Worm (Caenorhabditis elegans): ENCODE measurements around the gene C49C3.4.

C49C3.4 gene

DNA sequence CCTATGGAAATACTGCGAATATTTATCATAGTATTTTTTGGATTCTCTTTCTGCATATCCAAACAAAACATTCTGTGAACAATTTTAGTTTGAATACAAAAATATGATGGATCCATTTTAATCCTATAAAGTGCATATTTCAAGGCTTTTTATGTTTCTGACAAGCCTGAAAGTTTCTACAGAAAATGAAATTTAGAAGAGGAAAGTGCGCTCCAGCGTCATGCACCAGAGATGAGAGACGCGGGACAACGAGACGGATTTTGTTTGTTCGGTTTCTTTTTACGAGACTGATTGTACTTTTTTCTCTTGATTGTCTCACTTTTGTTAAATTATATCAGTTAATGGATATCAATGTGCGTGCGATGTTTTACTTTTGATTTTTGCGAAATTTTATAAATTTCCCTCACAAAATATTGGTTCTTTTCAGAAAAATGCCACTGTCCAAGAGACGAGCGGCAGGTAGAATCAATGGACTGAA is 10.5 kb downstream of the C49C3.4 start, which contains the start of gene C49C3.6:
C49C3.6 (plus strand) TSS at position 428 of the 478 bp plus-strand sequence.
- TF ChIP-seq vab-15 (tag; optimal IDR thresholded peaks at IDR 0.05) (no peak), lin-15B (tag; optimal IDR thresholded peaks at IDR 0.05) (peak; percentile 7), hlh-17 (GFP tag; optimal IDR thresholded peaks at IDR 0.05; ENCODE audit: borderline replicate concordance) (no peak), nhr-12 (tag; optimal IDR thresholded peaks at IDR 0.05) (no peak), fos-1 (tag; optimal IDR thresholded peaks at IDR 0.05) (no peak), elt-2 (tag; optimal IDR thresholded peaks at IDR 0.05) (no peak), unc-62 (GFP tag; optimal IDR thresholded peaks at IDR 0.05) (no peak), ceh-82 (tag; optimal IDR thresholded peaks at IDR 0.05) (peak in 1 of 3 experiments; percentile 10), nhr-237 (tag; optimal IDR thresholded peaks at IDR 0.05) (no peak), nhr-28 (tag; optimal IDR thresholded peaks at IDR 0.05) (no peak), dpl-1 (GFP tag; optimal IDR thresholded peaks at IDR 0.05) (peak in 2 of 3 experiments; percentile 19 to 34), Y116A8C.19 (tag; optimal IDR thresholded peaks at IDR 0.05; ENCODE audit: borderline replicate concordance) (no peak), dsc-1 (tag; optimal IDR thresholded peaks at IDR 0.05) (no peak), lir-3 (tag; optimal IDR thresholded peaks at IDR 0.05; ENCODE audit: poor library complexity) (no peak), pag-3 (tag; optimal IDR thresholded peaks at IDR 0.05; ENCODE audit: borderline replicate concordance, insufficient read depth) (no peak), lin-14 (GFP tag; optimal IDR thresholded peaks at IDR 0.05) (peak; percentile 18), unc-98 (GFP tag; IDR thresholded peaks at IDR 0.05) (no peak), lsy-2 (tag; optimal IDR thresholded peaks at IDR 0.05) (peak; percentile 6 to 56), skn-1 (tag; optimal IDR thresholded peaks at IDR 0.05) (no peak), ztf-4 (tag; optimal IDR thresholded peaks at IDR 0.05) (no peak), C34B4.2 (tag; optimal IDR thresholded peaks at IDR 0.05) (no peak), alr-1 (tag; optimal IDR thresholded peaks at IDR 0.05; ENCODE audit: borderline replicate concordance) (no peak), lin-13 (GFP tag; optimal IDR thresholded peaks at IDR 0.05) (no peak), nhr-11 (tag; optimal IDR thresholded peaks at IDR 0.05) (no peak), irx-1 (tag; optimal IDR thresholded peaks at IDR 0.05) (no peak), aly-2 (tag; optimal IDR thresholded peaks at IDR 0.05) (no peak), mab-9 (GFP tag; IDR thresholded peaks at IDR 0.05) (no peak), swsn-7 (tag; optimal IDR thresholded peaks at IDR 0.05) (no peak), tlp-1 (tag; optimal IDR thresholded peaks at IDR 0.05) (no peak), zip-4 (GFP tag; optimal IDR thresholded peaks at IDR 0.05) (no peak), snu-23 (GFP tag; optimal IDR thresholded peaks at IDR 0.05) (peak; percentile 24), efl-1 (optimal IDR thresholded peaks at IDR 0.05) (peak; percentile 43 to 45), efl-1 (GFP tag; optimal IDR thresholded peaks at IDR 0.05 in 1 of 2) (peak; percentile 18 to 91), lin-39 (tag; optimal IDR thresholded peaks at IDR 0.05) (no peak), ceh-8 (GFP tag; optimal IDR thresholded peaks at IDR 0.05) (no peak), hpl-2 (GFP tag; optimal IDR thresholded peaks at IDR 0.05) (no peak), blmp-1 (tag; optimal IDR thresholded peaks at IDR 0.05) (peak; percentile 65), lin-35 (GFP tag; optimal IDR thresholded peaks at IDR 0.05) (peak in 1 of 2 experiments; percentile 27), mdl-1 (tag; optimal IDR thresholded peaks at IDR 0.05) (no peak), zag-1 (tag; optimal IDR thresholded peaks at IDR 0.05) (no peak), sptf-1 (tag; optimal IDR thresholded peaks at IDR 0.05) (no peak), F16B12.6 (tag; optimal IDR thresholded peaks at IDR 0.05) (no peak), ets-5 (GFP tag; IDR thresholded peaks at IDR 0.05) (no peak), nhr-84 (tag; optimal IDR thresholded peaks at IDR 0.05) (no peak), hlh-4 (tag; optimal IDR thresholded peaks at IDR 0.05) (no peak), ztf-11 (tag; optimal IDR thresholded peaks at IDR 0.05) (no peak), mep-1 (tag; optimal IDR thresholded peaks at IDR 0.05) (peak; percentile 37), C16A3.4 (tag; optimal IDR thresholded peaks at IDR 0.05) (no peak), ces-1 (GFP tag; optimal IDR thresholded peaks at IDR 0.05) (no peak), pqm-1 (tag; optimal IDR thresholded peaks at IDR 0.05) (no peak), nhr-19 (GFP tag; conservative IDR thresholded peaks at IDR 0.05) (no peak), tbx-2 (tag; optimal IDR thresholded peaks at IDR 0.05) (no peak), snpc-4 (tag; optimal IDR thresholded peaks at IDR 0.05) (no peak), nhr-47 (tag; optimal IDR thresholded peaks at IDR 0.05) (peak; percentile 0)
